Worm (Caenorhabditis elegans): Measurements from ENCODE around the gene dop-1.
A peak's percentile ranks its signal among the peaks of the same experiment; 100 is the strongest.

dop-1 gene

ce11 chrX:4402854-4403253 lies 15.8 kb downstream of the dop-1 start, which contains the start of gene D1079.1:
Gene D1079.1 (plus strand): TSS chrX:4403154.
- TF ChIP-seq lin-39 (tag; optimal IDR thresholded peaks at IDR 0.05) (peak; percentile 20), Y5F2A.4 (GFP tag; optimal IDR thresholded peaks at IDR 0.05) (no peak)

- TF ChIP-seq aha-1 (tag) = peak; percentile 96
- TF ChIP-seq egl-43 (GFP tag; IDR thresholded peaks at IDR 0.05) = no peak
Measured at ce11 chrX:4400296-4400695, 18.4 kb downstream of the dop-1 start.

DNA sequence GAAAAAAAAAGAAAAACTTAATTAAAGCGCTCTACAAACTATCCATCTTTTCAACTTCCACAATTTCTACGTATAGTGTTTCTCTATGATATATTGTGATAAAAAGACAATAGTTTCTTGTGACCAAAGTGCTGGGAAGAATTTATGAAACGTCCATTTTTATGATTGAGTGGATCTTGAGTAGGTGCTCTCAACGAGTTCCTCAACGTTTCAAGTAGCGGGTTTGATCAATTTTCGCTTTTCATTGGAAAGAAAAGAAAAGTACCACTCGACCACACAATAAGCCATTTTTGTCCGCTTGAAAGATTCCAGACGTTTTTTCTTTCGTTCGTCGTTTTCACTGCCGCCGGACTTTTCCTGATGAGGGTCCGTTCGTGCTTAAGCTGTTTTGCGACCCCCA lies 21.2 kb downstream of the dop-1 start:
- TF ChIP-seq php-3 (GFP tag; IDR thresholded peaks at IDR 0.05) (no peak), lin-39 (tag; optimal IDR thresholded peaks at IDR 0.05) (no peak), dmd-6 (GFP tag; IDR thresholded peaks at IDR 0.05) (no peak), nhr-41 (GFP tag; IDR thresholded peaks at IDR 0.05) (no peak), vab-7 (GFP tag; IDR thresholded peaks at IDR 0.05) (no peak), F10B5.3 (tag; optimal IDR thresholded peaks at IDR 0.05) (no peak), D1046.2 (GFP tag; IDR thresholded peaks at IDR 0.05) (no peak), Y75B8A.6 (GFP tag; IDR thresholded peaks at IDR 0.05) (no peak), mep-1 (tag; optimal IDR thresholded peaks at IDR 0.05) (no peak), pha-4 (GFP tag; IDR thresholded peaks at IDR 0.05) (no peak), pha-4 (tag; optimal IDR thresholded peaks at IDR 0.05) (no peak), egl-27 (tag; optimal IDR thresholded peaks at IDR 0.05) (no peak), egl-43 (GFP tag; IDR thresholded peaks at IDR 0.05) (no peak), F44E2.7 (GFP tag; IDR thresholded peaks at IDR 0.05) (no peak)

ce11 chrX:4395073-4395850 lies 23.4 kb downstream of the dop-1 start:
- no peak for TF ChIP-seq Y48G9A.11 (GFP tag; IDR thresholded peaks at IDR 0.05)
- peak; percentile 78 for TF ChIP-seq mxl-3 (GFP tag; optimal IDR thresholded peaks at IDR 0.05)
- TF ChIP-seq nhr-11 (tag; optimal IDR thresholded peaks at IDR 0.05) = no peak
- TF ChIP-seq mep-1 (tag; optimal IDR thresholded peaks at IDR 0.05) = peak; percentile 91
- no peak for TF ChIP-seq daf-8 (GFP tag; IDR thresholded peaks at IDR 0.05)
- peak; percentile 71 for TF ChIP-seq hlh-30 (tag; optimal IDR thresholded peaks at IDR 0.05; ENCODE audit: insufficient read depth)
- TF ChIP-seq dpl-1 (GFP tag; optimal IDR thresholded peaks at IDR 0.05) = peak; percentile 44
- no peak for TF ChIP-seq lin-15B (tag; optimal IDR thresholded peaks at IDR 0.05)
- peak in 1 of 2 experiments; percentile 83 for TF ChIP-seq lsy-2 (tag; optimal IDR thresholded peaks at IDR 0.05)
- TF ChIP-seq duxl-1 (tag; optimal IDR thresholded peaks at IDR 0.05; ENCODE audit: poor library complexity) = peak; percentile 95
- peak; percentile 80 for TF ChIP-seq F10B5.3 (tag; optimal IDR thresholded peaks at IDR 0.05)
- TF ChIP-seq ceh-44 (GFP tag; IDR thresholded peaks at IDR 0.05) = no peak
- TF ChIP-seq ceh-32 (tag; optimal IDR thresholded peaks at IDR 0.05; ENCODE audit: poor library complexity) = no peak
- no peak for TF ChIP-seq cey-2 (tag; optimal IDR thresholded peaks at IDR 0.05; ENCODE audit: borderline replicate concordance, insufficient read depth)
- 0 out of 2 replicates have a peak, but pooled peaks have one; percentile 56 for TF ChIP-seq ceh-20 (GFP tag; IDR thresholded peaks at IDR 0.05)
- no peak for TF ChIP-seq arid-1 (GFP tag; conservative IDR thresholded peaks at IDR 0.05)
- TF ChIP-seq unc-62 (GFP tag; optimal IDR thresholded peaks at IDR 0.05 in 1 of 2) = peak in 1 of 2 experiments; percentile 67
- TF ChIP-seq unc-62 (tag; optimal IDR thresholded peaks at IDR 0.05) = no peak
- TF ChIP-seq egl-27 (tag; optimal IDR thresholded peaks at IDR 0.05) = no peak
- TF ChIP-seq fkh-10 (GFP tag; optimal IDR thresholded peaks at IDR 0.05) = peak; percentile 38
- TF ChIP-seq F49E8.2 (tag; optimal IDR thresholded peaks at IDR 0.05; ENCODE audit: borderline replicate concordance) = no peak
- TF ChIP-seq F37D6.2 (tag; optimal IDR thresholded peaks at IDR 0.05) = peak; percentile 58
- TF ChIP-seq daf-16 (GFP tag; optimal IDR thresholded peaks at IDR 0.05) = peak; percentile 33 to 89
- peak; percentile 74 for TF ChIP-seq daf-16 (tag; optimal IDR thresholded peaks at IDR 0.05)
- TF ChIP-seq lin-29 (GFP tag; IDR thresholded peaks at IDR 0.05) = peak; percentile 68; the same call in 1 of the 2 replicates
- no peak for TF ChIP-seq unc-130 (GFP tag; optimal IDR thresholded peaks at IDR 0.05)
- TF ChIP-seq D1046.2 (GFP tag; IDR thresholded peaks at IDR 0.05) = no peak
- TF ChIP-seq madf-5 (GFP tag; IDR thresholded peaks at IDR 0.05) = no peak
- no peak for TF ChIP-seq tag-97 (GFP tag; IDR thresholded peaks at IDR 0.05)
- no peak for TF ChIP-seq R02D3.7 (tag; optimal IDR thresholded peaks at IDR 0.05)
- TF ChIP-seq saeg-2 (GFP tag; IDR thresholded peaks at IDR 0.05) = no peak
- peak; percentile 88 for TF ChIP-seq rbr-2 (tag; optimal IDR thresholded peaks at IDR 0.05)

Data from whole organism, L4 larva.